Fruit fly (Drosophila melanogaster) whole organism, adult: Measurements from ENCODE around the gene deltaCOP.

Source experiments
- CG11617 ChIP-seq: fragments of 200-800 bp; sonication (Bioruptor generic); optimal IDR thresholded peaks from 2 replicates; lab custom pipeline; 2017; ENCODE audit warnings: mild to moderate bottlenecking, missing biosample characterization, missing genetic modification reagents, missing genetic modification characterization
- CG12768 ChIP-seq: fragments of 200-800 bp; sonication (Bioruptor generic); optimal IDR thresholded peaks from 2 replicates; lab custom pipeline; 2017; ENCODE audit warnings: missing biosample characterization, missing genetic modification characterization, mild to moderate bottlenecking, moderate library complexity, missing genetic modification reagents
- CG14711 ChIP-seq: fragments of 200-800 bp; sonication (Bioruptor generic); optimal IDR thresholded peaks from 2 replicates; lab custom pipeline; 2018; ENCODE audit warnings: missing biosample characterization, mild to moderate bottlenecking, missing genetic modification characterization, moderate library complexity
- CG1620 ChIP-seq: fragments of 200-800 bp; sonication (Bioruptor generic); optimal IDR thresholded peaks from 2 replicates; lab custom pipeline; 2016; ENCODE audit warnings: missing biosample characterization, missing genetic modification characterization
- CG33017 ChIP-seq: fragments of 200-800 bp; sonication (Bioruptor generic); optimal IDR thresholded peaks from 2 replicates; lab custom pipeline; 2018; ENCODE audit warnings: missing biosample characterization, mild to moderate bottlenecking, missing genetic modification characterization, moderate library complexity
- CG5204 ChIP-seq: fragments of 200-800 bp; sonication (Bioruptor generic); optimal IDR thresholded peaks from 2 replicates; lab custom pipeline; 2016; ENCODE audit warnings: missing biosample characterization, missing genetic modification characterization
- CG7045 ChIP-seq: fragments of 200-800 bp; sonication (Bioruptor generic); optimal IDR thresholded peaks from 2 replicates; lab custom pipeline; 2017; ENCODE audit warnings: missing biosample characterization, mild to moderate bottlenecking, missing genetic modification characterization
- CG7101 ChIP-seq: fragments of 200-800 bp; sonication (Bioruptor generic); optimal IDR thresholded peaks from 2 replicates; lab custom pipeline; 2018; ENCODE audit warnings: missing biosample characterization, mild to moderate bottlenecking, missing genetic modification characterization, moderate library complexity
- Clk ChIP-seq: fragments of 200-800 bp; sonication (Bioruptor generic); optimal IDR thresholded peaks from 2 replicates; lab custom pipeline; 2017; ENCODE audit warnings: missing biosample characterization, missing genetic modification characterization
- Crg-1 ChIP-seq: fragments of 200-800 bp; sonication (Bioruptor generic); optimal IDR thresholded peaks from 2 replicates; lab custom pipeline; 2016; ENCODE audit warnings: missing biosample characterization, missing genetic modification characterization
- Hr96 ChIP-seq: fragments of 200-800 bp; sonication (Bioruptor generic); optimal IDR thresholded peaks from 2 replicates; lab custom pipeline; 2016; ENCODE audit warnings: missing biosample characterization, missing genetic modification characterization
- Mnt ChIP-seq: fragments of 200-800 bp; sonication (Bioruptor generic); optimal IDR thresholded peaks from 2 replicates; lab custom pipeline; 2016; ENCODE audit warnings: missing biosample characterization, mild to moderate bottlenecking, missing genetic modification characterization
- bab1 ChIP-seq: fragments of 200-800 bp; sonication (Bioruptor generic); optimal IDR thresholded peaks from 3 replicates; lab custom pipeline; 2019; ENCODE audit warnings: missing biosample characterization, mild to moderate bottlenecking, missing genetic modification characterization, moderate library complexity
- cic ChIP-seq: fragments of 200-800 bp; sonication (Bioruptor generic); optimal IDR thresholded peaks from 2 replicates; lab custom pipeline; 2017; ENCODE audit warnings: missing biosample characterization, mild to moderate bottlenecking, missing genetic modification characterization, moderate library complexity
- cnc ChIP-seq, 2 experiments: fragments of >200 bp; optimal IDR thresholded peaks; 2 replicates each; lab custom pipeline; 2017
- kay ChIP-seq: fragments of 200-800 bp; sonication (Bioruptor generic); peaks from one replicate; lab custom pipeline; 2016; ENCODE audit warnings: missing biosample characterization, missing genetic modification characterization, borderline replicate concordance
- ovo ChIP-seq: fragments of 200-800 bp; sonication (Bioruptor generic); optimal IDR thresholded peaks from 2 replicates; lab custom pipeline; 2016; ENCODE audit warnings: missing biosample characterization, missing genetic modification characterization
- pad ChIP-seq: fragments of 200-800 bp; sonication (Bioruptor generic); optimal IDR thresholded peaks from 3 replicates; lab custom pipeline; 2017; ENCODE audit warnings: missing biosample characterization, missing genetic modification characterization, mild to moderate bottlenecking, moderate library complexity, missing genetic modification reagents
- tj ChIP-seq: fragments of 200-800 bp; sonication (Bioruptor generic); optimal IDR thresholded peaks from 3 replicates; lab custom pipeline; 2017; ENCODE audit warnings: missing biosample characterization, mild to moderate bottlenecking, missing genetic modification characterization, moderate library complexity
- toe ChIP-seq: fragments of 200-800 bp; sonication (Bioruptor generic); optimal IDR thresholded peaks from 2 replicates; lab custom pipeline; 2016; ENCODE audit warnings: missing biosample characterization, missing genetic modification characterization

Gene deltaCOP

DNA sequence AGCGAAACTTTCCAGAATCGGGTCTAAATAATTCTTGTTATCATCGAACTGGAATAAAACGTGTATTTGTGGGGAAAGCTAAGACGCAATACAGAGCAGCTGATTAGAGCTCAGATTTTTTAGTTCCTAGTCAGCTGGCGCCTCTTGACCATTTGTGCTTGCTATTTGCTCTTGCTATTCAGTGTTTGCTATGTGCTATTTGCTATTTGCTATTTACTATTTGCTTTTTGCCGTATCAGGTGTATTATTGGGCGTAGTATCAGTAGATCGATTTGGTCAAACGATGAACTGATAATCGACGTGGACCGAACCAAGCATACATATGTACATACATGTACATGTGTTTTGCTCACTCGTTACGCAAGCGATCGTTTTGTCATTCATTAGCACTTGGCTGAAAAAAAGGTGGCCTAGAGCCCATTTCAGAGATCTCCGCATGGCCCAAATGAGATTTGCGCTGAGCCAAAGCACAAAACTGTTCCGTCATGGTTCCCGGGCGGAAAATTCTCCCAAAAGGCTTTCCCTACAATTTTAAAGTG, 16.1 kb downstream of the deltaCOP start:
- TF ChIP-seq cnc (optimal IDR thresholded peaks at IDR 0.05; lab: Kevin White, UChicago), result no peak
- no peak for TF ChIP-seq CG5204 (GFP tag; lab: Kevin White, UChicago)
- TF ChIP-seq Crg-1 (GFP tag; lab: Kevin White, UChicago), result peak; percentile 78
- no peak for TF ChIP-seq Clk (GFP tag; lab: Kevin White, UChicago)
- no peak for TF ChIP-seq CG33017 (tag; lab: Kevin White, UChicago)
- TF ChIP-seq CG14711 (tag; lab: Kevin White, UChicago), result peak; percentile 35
- peak; percentile 40 for TF ChIP-seq CG12768
- TF ChIP-seq Mnt, result peak; percentile 59
- no peak for TF ChIP-seq toe (GFP tag; lab: Kevin White, UChicago)
- peak; percentile 57 for TF ChIP-seq CG1620 (GFP tag; lab: Kevin White, UChicago)
- TF ChIP-seq ovo, result peak; percentile 80
- peak; percentile 71 for TF ChIP-seq kay (GFP tag; lab: Kevin White, UChicago)
- no peak for TF ChIP-seq bab1 (GFP tag; lab: Kevin White, UChicago)
- TF ChIP-seq Hr96 (GFP tag; lab: Kevin White, UChicago), result no peak
- TF ChIP-seq CG7101 (tag; lab: Kevin White, UChicago), result peak; percentile 70
- TF ChIP-seq CG11617 (GFP tag; lab: Kevin White, UChicago), result peak; percentile 49
- TF ChIP-seq CG7045 (GFP tag; lab: Kevin White, UChicago), result peak; percentile 34
- peak; percentile 78 for TF ChIP-seq cic
- no peak for TF ChIP-seq pad (GFP tag; lab: Kevin White, UChicago)
- TF ChIP-seq tj (GFP tag; lab: Kevin White, UChicago), result peak; percentile 36

- TF ChIP-seq Hr96 (GFP tag; lab: Kevin White, UChicago) (no peak), kay (GFP tag; lab: Kevin White, UChicago) (peak; percentile 58), tj (GFP tag; lab: Kevin White, UChicago) (peak; percentile 89), Mnt (peak; percentile 82), cnc (optimal IDR thresholded peaks at IDR 0.05; lab: Kevin White, UChicago) (peak; percentile 8 to 14), cic (peak; percentile 48), CG12768 (no peak), CG5204 (GFP tag; lab: Kevin White, UChicago) (no peak), CG11617 (GFP tag; lab: Kevin White, UChicago) (peak; percentile 9), bab1 (GFP tag; lab: Kevin White, UChicago) (peak; percentile 47), Clk (GFP tag; lab: Kevin White, UChicago) (no peak)
Measured at dm6 chrX:1842875-1843274, 18.7 kb downstream of the deltaCOP start.

- TF ChIP-seq Hr96 (GFP tag; lab: Kevin White, UChicago), result no peak
- no peak for TF ChIP-seq CG33017 (tag; lab: Kevin White, UChicago)
- TF ChIP-seq CG12768, result no peak
- TF ChIP-seq pad (GFP tag; lab: Kevin White, UChicago), result no peak
- TF ChIP-seq tj (GFP tag; lab: Kevin White, UChicago), result no peak
- no peak for TF ChIP-seq kay (GFP tag; lab: Kevin White, UChicago)
- TF ChIP-seq cic, result no peak
- TF ChIP-seq Mnt, result no peak
- no peak for TF ChIP-seq toe (GFP tag; lab: Kevin White, UChicago)
- no peak for TF ChIP-seq cnc (optimal IDR thresholded peaks at IDR 0.05; lab: Kevin White, UChicago)
- TF ChIP-seq Clk (GFP tag; lab: Kevin White, UChicago), result no peak
- no peak for TF ChIP-seq CG1620 (GFP tag; lab: Kevin White, UChicago)
- no peak for TF ChIP-seq Crg-1 (GFP tag; lab: Kevin White, UChicago)
- no peak for TF ChIP-seq CG5204 (GFP tag; lab: Kevin White, UChicago)
- TF ChIP-seq CG11617 (GFP tag; lab: Kevin White, UChicago), result no peak
- no peak for TF ChIP-seq CG14711 (tag; lab: Kevin White, UChicago)
Measured at dm6 chrX:1840520-1840919, 21.1 kb downstream of the deltaCOP start.

- peak; percentile 71 for TF ChIP-seq tj (GFP tag; lab: Kevin White, UChicago)
- no peak for TF ChIP-seq CG1620 (GFP tag; lab: Kevin White, UChicago)
- no peak for TF ChIP-seq cnc (optimal IDR thresholded peaks at IDR 0.05; lab: Kevin White, UChicago)
Measured at dm6 chrX:1834702-1835376, 26.8 kb downstream of the deltaCOP start.

- no peak for TF ChIP-seq CG5204 (GFP tag; lab: Kevin White, UChicago)
- peak; percentile 9 for TF ChIP-seq CG12768
- TF ChIP-seq toe (GFP tag; lab: Kevin White, UChicago), result no peak
Measured at dm6 chrX:1832699-1833098, 28.9 kb downstream of the deltaCOP start.

DNA sequence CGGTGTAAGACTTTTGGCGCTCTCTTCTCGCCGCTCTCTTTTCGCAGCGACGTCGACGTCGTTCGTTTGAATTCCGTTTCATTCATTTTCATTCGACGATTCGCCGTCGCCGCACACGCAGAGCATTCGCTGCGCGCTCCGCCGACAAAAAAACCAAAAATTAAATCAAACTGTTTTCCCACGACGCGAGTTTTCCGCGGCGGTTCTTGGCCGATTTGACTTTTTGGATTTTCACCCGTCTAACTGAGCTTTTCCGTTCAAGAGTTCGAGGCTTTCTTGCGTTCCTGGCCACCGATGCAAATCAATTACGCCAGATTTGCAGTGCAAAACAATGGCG, 30.4 kb downstream of the deltaCOP start:
- TF ChIP-seq CG11617 (GFP tag; lab: Kevin White, UChicago) (peak; percentile 79), CG14711 (tag; lab: Kevin White, UChicago) (no peak), cic (peak; percentile 15)
